Worm (Caenorhabditis elegans) whole organism, L2 larva: ENCODE measurements around the gene pnk-4.

Source experiments
- C34F6.9 ChIP-seq: fragments of 150-350 bp; optimal IDR thresholded peaks from 2 replicates; lab custom pipeline; 2014; ENCODE audit warnings: missing biosample characterization, missing genetic modification characterization
- F13H6.1 ChIP-seq: sonication (generic microtip); optimal IDR thresholded peaks from 2 replicates; lab custom pipeline; 2016; ENCODE audit warnings: missing genetic modification characterization, missing compliant biosample characterization
- R02D3.7 ChIP-seq: fragments of 150-350 bp; optimal IDR thresholded peaks from 2 replicates; lab custom pipeline; 2014; ENCODE audit warnings: missing biosample characterization, missing genetic modification characterization
- Y55F3AM.14 ChIP-seq: fragments of 200-800 bp; sonication (Bioruptor generic); optimal IDR thresholded peaks from 2 replicates; lab custom pipeline; 2018; ENCODE audit warnings: mild to moderate bottlenecking, missing genetic modification characterization, missing compliant biosample characterization
- ZK546.5 ChIP-seq: sonication (generic microtip); optimal IDR thresholded peaks from 2 replicates; lab custom pipeline; 2017; ENCODE audit warnings: missing biosample characterization, missing genetic modification characterization
- alr-1 ChIP-seq: fragments of 150-350 bp; optimal IDR thresholded peaks from 2 replicates; lab custom pipeline; 2014; ENCODE audit warnings: missing biosample characterization, missing genetic modification characterization
- aly-2 ChIP-seq: fragments of 150-350 bp; optimal IDR thresholded peaks from 2 replicates; lab custom pipeline; 2014; ENCODE audit warnings: missing biosample characterization, missing genetic modification characterization
- blmp-1 ChIP-seq: sonication (generic microtip); optimal IDR thresholded peaks from 2 replicates; lab custom pipeline; 2017; ENCODE audit warnings: missing genetic modification characterization, mild to moderate bottlenecking, missing compliant biosample characterization, antibody characterized with exemption, moderate library complexity; ENCODE audit not compliant: insufficient read depth
- ceh-16 ChIP-seq: fragments of 150-350 bp; optimal IDR thresholded peaks from 2 replicates; lab custom pipeline; 2014; ENCODE audit warnings: missing biosample characterization, missing genetic modification characterization
- egl-27 ChIP-seq: sonication (generic microtip); optimal IDR thresholded peaks from 3 replicates; lab custom pipeline; 2017; ENCODE audit warnings: missing biosample characterization, missing genetic modification reagents, missing genetic modification characterization
- elt-1 ChIP-seq: fragments of 150-350 bp; optimal IDR thresholded peaks from 2 replicates; lab custom pipeline; 2014; ENCODE audit warnings: missing biosample characterization, missing genetic modification characterization
- elt-3 ChIP-seq: sonication (generic microtip); optimal IDR thresholded peaks from 2 replicates; lab custom pipeline; 2017; ENCODE audit warnings: missing biosample characterization, missing genetic modification characterization
- lin-11 ChIP-seq: fragments of 150-350 bp; sonication (generic microtip); optimal IDR thresholded peaks from 2 replicates; lab custom pipeline; 2014; ENCODE audit warnings: missing biosample characterization, missing genetic modification characterization, inconsistent platforms, mixed read lengths
- lin-13 ChIP-seq: fragments of 150-350 bp; optimal IDR thresholded peaks from 2 replicates; lab custom pipeline; 2014; ENCODE audit warnings: missing biosample characterization, missing genetic modification reagents, missing genetic modification characterization
- lin-39 ChIP-seq: fragments of 150-350 bp; optimal IDR thresholded peaks from 2 replicates; lab custom pipeline; 2014; ENCODE audit warnings: missing biosample characterization, missing genetic modification reagents, missing genetic modification characterization
- mab-5 ChIP-seq: fragments of 150-350 bp; optimal IDR thresholded peaks from 2 replicates; lab custom pipeline; 2014; ENCODE audit warnings: missing biosample characterization, missing genetic modification characterization
- mdl-1 ChIP-seq, 2 experiments: fragments of 150-350 bp in 1 of 2; sonication (generic microtip) in 1 of 2; optimal IDR thresholded peaks; 2 replicates each; lab custom pipeline; 2017; ENCODE audit warnings: missing biosample characterization in 2 of 2, missing genetic modification characterization in 2 of 2
- nhr-10 ChIP-seq: sonication (generic microtip); optimal IDR thresholded peaks from 2 replicates; lab custom pipeline; 2017; ENCODE audit warnings: missing biosample characterization, missing genetic modification characterization
- nhr-12 ChIP-seq: fragments of 150-350 bp; optimal IDR thresholded peaks from 2 replicates; lab custom pipeline; 2014; ENCODE audit warnings: missing biosample characterization, missing genetic modification characterization
- nhr-129 ChIP-seq: fragments of 150-350 bp; optimal IDR thresholded peaks from 2 replicates; lab custom pipeline; 2014; ENCODE audit warnings: missing biosample characterization, missing genetic modification characterization
- nhr-21 ChIP-seq: fragments of 150-350 bp; optimal IDR thresholded peaks from 2 replicates; lab custom pipeline; 2014; ENCODE audit warnings: missing biosample characterization, missing genetic modification characterization
- nhr-237 ChIP-seq: fragments of 150-350 bp; optimal IDR thresholded peaks from 2 replicates; lab custom pipeline; 2014; ENCODE audit warnings: missing biosample characterization, missing genetic modification characterization
- nhr-25 ChIP-seq: fragments of 150-350 bp; sonication (generic microtip); optimal IDR thresholded peaks from 3 replicates; lab custom pipeline; 2014; ENCODE audit warnings: missing biosample characterization, missing genetic modification characterization
- nhr-77 ChIP-seq: fragments of 150-350 bp; optimal IDR thresholded peaks from 2 replicates; lab custom pipeline; 2014; ENCODE audit warnings: missing biosample characterization, missing genetic modification characterization
- peb-1 ChIP-seq: fragments of 150-350 bp; optimal IDR thresholded peaks from 2 replicates; lab custom pipeline; 2014; ENCODE audit warnings: missing biosample characterization, missing genetic modification characterization
- sem-4 ChIP-seq: fragments of 150-350 bp; optimal IDR thresholded peaks from 2 replicates; lab custom pipeline; 2014; ENCODE audit warnings: missing biosample characterization, missing genetic modification reagents, missing genetic modification characterization
- sma-3 ChIP-seq: sonication (generic microtip); optimal IDR thresholded peaks from 2 replicates; lab custom pipeline; 2016; ENCODE audit warnings: missing genetic modification reagents, missing genetic modification characterization, missing compliant biosample characterization
- sma-9 ChIP-seq, 2 experiments: fragments of 150-350 bp in 1 of 2; sonication (generic microtip) in 1 of 2; optimal IDR thresholded peaks; 2 replicates each; lab custom pipeline; 2014 to 2016; ENCODE audit warnings: missing genetic modification characterization in 2 of 2, mild to moderate bottlenecking in 1 of 2, missing biosample characterization in 1 of 2, missing compliant biosample characterization in 1 of 2, missing genetic modification reagents in 1 of 2, moderate library complexity in 1 of 2
- snpc-4 ChIP-seq: fragments of 150-350 bp; optimal IDR thresholded peaks from 2 replicates; lab custom pipeline; 2014; ENCODE audit warnings: missing biosample characterization, missing genetic modification characterization
- unc-39 ChIP-seq: fragments of 150-350 bp; optimal IDR thresholded peaks from 2 replicates; lab custom pipeline; 2014; ENCODE audit warnings: missing biosample characterization, missing genetic modification characterization
- zag-1 ChIP-seq: fragments of 150-350 bp; optimal IDR thresholded peaks from 2 replicates; lab custom pipeline; 2014; ENCODE audit warnings: missing biosample characterization, missing genetic modification characterization
- ztf-1 ChIP-seq: fragments of 200-800 bp; sonication (Bioruptor generic); conservative IDR thresholded peaks from 2 replicates; pipeline ENCODE4 v1.3.6; 2022; ENCODE audit warnings: missing genetic modification characterization, missing compliant biosample characterization
- ztf-4 ChIP-seq: fragments of 150-350 bp; optimal IDR thresholded peaks from 2 replicates; lab custom pipeline; 2014; ENCODE audit warnings: missing biosample characterization, missing genetic modification characterization

pnk-4 gene

ce11 chrX:5087366-5087891 is at the start of gene pnk-4:
Gene pnk-4, plus strand, starts transcription at chrX:5087841.
- TF ChIP-seq nhr-12 (tag; lab: Kevin White, UChicago) (no peak), elt-3 (tag; lab: Kevin White, UChicago) (no peak), Y55F3AM.14 (GFP tag; lab: Kevin White, UChicago) (no peak), ceh-16 (tag; lab: Kevin White, UChicago) (no peak), lin-13 (GFP tag; lab: Kevin White, UChicago) (no peak), sma-9 (GFP tag; optimal IDR thresholded peaks at IDR 0.05; lab: Kevin White, UChicago) (no peak), sma-9 (tag; optimal IDR thresholded peaks at IDR 0.05; lab: Kevin White, UChicago) (no peak), nhr-25 (tag; lab: Kevin White, UChicago) (no peak), sma-3 (no peak), ZK546.5 (no peak), nhr-237 (tag; lab: Kevin White, UChicago) (no peak), nhr-129 (tag; lab: Kevin White, UChicago) (no peak)

ce11 chrX:5038812-5039211 is 48.8 kb upstream of the pnk-4 start:
- no peak for TF ChIP-seq lin-11 (tag; lab: Kevin White, UChicago)
- no peak for TF ChIP-seq sem-4
- TF ChIP-seq alr-1 (tag; lab: Kevin White, UChicago): no peak
- no peak for TF ChIP-seq ztf-4 (tag; lab: Kevin White, UChicago)
- TF ChIP-seq blmp-1 (tag; lab: Kevin White, UChicago): no peak
- TF ChIP-seq nhr-25 (tag; lab: Kevin White, UChicago): no peak

DNA sequence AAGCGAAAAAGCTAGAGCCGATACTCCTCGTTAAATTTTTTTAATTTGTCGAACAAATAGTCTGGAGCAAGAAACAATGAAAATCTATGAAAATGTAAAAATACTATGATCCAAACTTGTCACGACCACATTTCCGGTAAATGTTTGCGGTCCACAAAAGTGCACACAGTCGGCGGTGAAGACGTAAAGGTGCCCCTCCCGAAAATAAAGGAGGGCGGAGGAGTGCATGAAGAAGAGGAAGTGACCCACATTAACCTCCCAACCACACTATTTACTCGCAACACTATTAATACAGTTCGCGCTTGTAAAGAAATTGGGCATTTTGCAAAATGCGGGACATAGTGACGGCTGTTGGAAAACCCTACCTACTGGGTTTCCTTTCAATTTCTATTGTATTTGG is 47.6 kb upstream of the pnk-4 start:
- TF ChIP-seq egl-27 (tag; lab: Kevin White, UChicago) (no peak), unc-39 (tag; lab: Kevin White, UChicago) (no peak), mab-5 (tag; lab: Kevin White, UChicago) (no peak), nhr-21 (tag; lab: Kevin White, UChicago) (no peak), lin-39 (tag; lab: Kevin White, UChicago) (no peak), C34F6.9 (tag; lab: Kevin White, UChicago) (no peak), sem-4 (no peak), snpc-4 (tag; lab: Kevin White, UChicago) (no peak), zag-1 (tag; lab: Kevin White, UChicago) (no peak)

- no peak for TF ChIP-seq ztf-1 (GFP tag; lab: Robert Waterston, UW)
- no peak for TF ChIP-seq nhr-129 (tag; lab: Kevin White, UChicago)
- TF ChIP-seq sma-3: no peak
- no peak for TF ChIP-seq R02D3.7 (tag; lab: Kevin White, UChicago)
- no peak for TF ChIP-seq aly-2 (tag; lab: Kevin White, UChicago)
- no peak for TF ChIP-seq nhr-77 (tag; lab: Kevin White, UChicago)
- no peak for TF ChIP-seq sem-4
- no peak for TF ChIP-seq alr-1 (tag; lab: Kevin White, UChicago)
- no peak for TF ChIP-seq mab-5 (tag; lab: Kevin White, UChicago)
- TF ChIP-seq F13H6.1 (tag; lab: Kevin White, UChicago): no peak
- TF ChIP-seq nhr-25 (tag; lab: Kevin White, UChicago): no peak
- TF ChIP-seq elt-1 (tag; lab: Kevin White, UChicago): no peak
- no peak for TF ChIP-seq nhr-10 (tag; lab: Kevin White, UChicago)
- no peak for TF ChIP-seq mdl-1 (tag; optimal IDR thresholded peaks at IDR 0.05; lab: Kevin White, UChicago)
- no peak for TF ChIP-seq lin-11 (tag; lab: Kevin White, UChicago)
- no peak for TF ChIP-seq ztf-4 (tag; lab: Kevin White, UChicago)
Measured at ce11 chrX:5043887-5044286, 43.8 kb upstream of the pnk-4 start, which contains the start of gene Y64H9A.2. Gene Y64H9A.2, plus strand, starts transcription at chrX:5043976.

- TF ChIP-seq peb-1 (tag; lab: Kevin White, UChicago) (no peak), ztf-4 (tag; lab: Kevin White, UChicago) (no peak), lin-39 (tag; lab: Kevin White, UChicago) (no peak)
- TF ChIP-seq, all 48 proteins: peak for 0
Measured at ce11 chrX:5059163-5059562, 28.5 kb upstream of the pnk-4 start, which contains the start of gene C24H10.4. Gene C24H10.4, minus strand, starts transcription at chrX:5059263.
